Fruit fly (Drosophila melanogaster) whole organism, embryonic: Measurements from ENCODE around the gene Rsph1.
A peak's percentile ranks its signal among the peaks of the same experiment; 100 is the strongest.

Experiments used
- ATbp ChIP-seq: fragments of 200-800 bp; sonication (Bioruptor generic); optimal IDR thresholded peaks from 2 replicates; lab custom pipeline; 2017; ENCODE audit warnings: missing biosample characterization, mild to moderate bottlenecking, missing genetic modification characterization, missing genetic modification reagents
- Atf3 ChIP-seq: fragments of 200-800 bp; sonication (Bioruptor generic); optimal IDR thresholded peaks from 3 replicates; lab custom pipeline; 2016; ENCODE audit warnings: missing biosample characterization, missing genetic modification characterization
- B-H2 ChIP-seq: fragments of 200-800 bp; sonication (Bioruptor generic); optimal IDR thresholded peaks from 2 replicates; lab custom pipeline; 2018; ENCODE audit warnings: missing biosample characterization, mild to moderate bottlenecking, missing genetic modification characterization
- CG11696 ChIP-seq: fragments of 200-800 bp; sonication (Bioruptor generic); IDR thresholded peaks from 2 replicates; pipeline ENCODE4 v1.3.6; 2022; ENCODE audit warnings: missing biosample characterization, missing genetic modification characterization
- CG1832 ChIP-seq: fragments of 200-800 bp; sonication (Bioruptor generic); optimal IDR thresholded peaks from 2 replicates; lab custom pipeline; 2017; ENCODE audit warnings: missing biosample characterization, mild to moderate bottlenecking, missing genetic modification characterization, inconsistent platforms
- CG30403 ChIP-seq: fragments of 200-800 bp; sonication (Bioruptor generic); optimal IDR thresholded peaks from 3 replicates; lab custom pipeline; 2016; ENCODE audit warnings: missing biosample characterization, missing genetic modification characterization
- CG3847 ChIP-seq: fragments of 200-800 bp; sonication (Bioruptor generic); IDR thresholded peaks from 2 replicates; pipeline ENCODE4 v1.3.6; 2022; ENCODE audit warnings: missing biosample characterization, missing genetic modification characterization
- CG42726 ChIP-seq: fragments of 200-800 bp; sonication (Bioruptor generic); IDR thresholded peaks from 2 replicates; pipeline ENCODE4 v1.3.6; 2022; ENCODE audit warnings: missing biosample characterization, missing genetic modification characterization; ENCODE audit not compliant: partially characterized antibody
- CG4820 ChIP-seq: fragments of 200-800 bp; sonication (Bioruptor generic); optimal IDR thresholded peaks from 3 replicates; lab custom pipeline; 2016; ENCODE audit warnings: missing biosample characterization, missing genetic modification characterization
- CG7745 ChIP-seq: fragments of 200-800 bp; sonication (Bioruptor generic); optimal IDR thresholded peaks from 2 replicates; lab custom pipeline; 2018; ENCODE audit warnings: missing biosample characterization, mild to moderate bottlenecking, missing genetic modification characterization, moderate library complexity
- CG8089 ChIP-seq: fragments of 200-800 bp; sonication (Bioruptor generic); optimal IDR thresholded peaks from 3 replicates; lab custom pipeline; 2016; ENCODE audit warnings: missing biosample characterization, missing genetic modification characterization
- CG9876 ChIP-seq: fragments of 200-800 bp; sonication (Bioruptor generic); optimal IDR thresholded peaks from 2 replicates; lab custom pipeline; 2016; ENCODE audit warnings: missing biosample characterization, missing genetic modification characterization
- CG9932 ChIP-seq: fragments of 200-800 bp; sonication (Bioruptor generic); IDR thresholded peaks from 2 replicates; pipeline ENCODE4 v1.3.6; 2022; ENCODE audit warnings: missing biosample characterization, missing genetic modification characterization
- Chrac-16 ChIP-seq: fragments of 200-800 bp; sonication (Bioruptor generic); optimal IDR thresholded peaks from 3 replicates; lab custom pipeline; 2016; ENCODE audit warnings: missing biosample characterization, missing genetic modification characterization
- Dbx ChIP-seq: fragments of 200-800 bp; sonication (Bioruptor generic); IDR thresholded peaks from 3 replicates; pipeline ENCODE4 v1.3.6; 2022; ENCODE audit warnings: missing biosample characterization, missing genetic modification characterization
- Deaf1 ChIP-seq: fragments of 200-800 bp; optimal IDR thresholded peaks from 3 replicates; lab custom pipeline; 2019; ENCODE audit warnings: missing biosample characterization, mild to moderate bottlenecking, missing genetic modification characterization, moderate library complexity
- Drgx ChIP-seq: fragments of 200-800 bp; sonication (Bioruptor generic); IDR thresholded peaks from 2 replicates; pipeline ENCODE4 v1.3.6; 2022; ENCODE audit warnings: missing biosample characterization, missing genetic modification characterization
- Ets65A ChIP-seq: fragments of 200-800 bp; sonication (Bioruptor generic); peaks from one replicate; lab custom pipeline; 2016; ENCODE audit warnings: missing biosample characterization, missing genetic modification characterization
- HLHmδ ChIP-seq: fragments of 200-800 bp; sonication (Bioruptor generic); optimal IDR thresholded peaks from 2 replicates; lab custom pipeline; 2018; ENCODE audit warnings: missing biosample characterization, mild to moderate bottlenecking, missing genetic modification characterization, moderate library complexity
- Hand ChIP-seq: fragments of 200-800 bp; sonication (Bioruptor generic); optimal IDR thresholded peaks from 2 replicates; lab custom pipeline; 2017; ENCODE audit warnings: mild to moderate bottlenecking, missing biosample characterization, missing genetic modification reagents, missing genetic modification characterization
- Hr3 ChIP-seq: fragments of 200-800 bp; sonication (Bioruptor generic); optimal IDR thresholded peaks from 3 replicates; lab custom pipeline; 2016; ENCODE audit warnings: missing biosample characterization, missing genetic modification characterization
- Hr39 ChIP-seq: fragments of >200 bp; optimal IDR thresholded peaks from 2 replicates; lab custom pipeline; 2017
- Hr78 ChIP-seq, 2 experiments: fragments of 200-800 bp in 1 of 2; fragments of >200 bp in 1 of 2; sonication (Bioruptor generic) in 1 of 2; optimal IDR thresholded peaks; 2 replicates each; lab custom pipeline; 2017 to 2019; ENCODE audit warnings: missing biosample characterization in 2 of 2, missing genetic modification characterization in 2 of 2, mild to moderate bottlenecking in 1 of 2, moderate library complexity in 1 of 2
- Kr ChIP-seq: fragments of 200-800 bp; sonication (Bioruptor generic); optimal IDR thresholded peaks from 2 replicates; lab custom pipeline; 2017; ENCODE audit warnings: missing biosample characterization, mild to moderate bottlenecking, missing genetic modification characterization
- Nf-YC ChIP-seq: fragments of 200-800 bp; optimal IDR thresholded peaks from 3 replicates; lab custom pipeline; 2019; ENCODE audit warnings: missing biosample characterization, mild to moderate bottlenecking, missing genetic modification characterization, moderate library complexity
- Pdp1 ChIP-seq, 2 experiments: fragments of 200-800 bp; sonication (Bioruptor generic); optimal IDR thresholded peaks; 3 replicates each; lab custom pipeline; 2016; ENCODE audit warnings: missing biosample characterization in 2 of 2, missing genetic modification characterization in 2 of 2, mild to moderate bottlenecking in 1 of 2, moderate library complexity in 1 of 2
- Side ChIP-seq: fragments of 200-800 bp; sonication (Bioruptor generic); optimal IDR thresholded peaks from 2 replicates; lab custom pipeline; 2016; ENCODE audit warnings: missing biosample characterization, missing genetic modification characterization
- Six4 ChIP-seq: fragments of 200-800 bp; sonication (Bioruptor generic); optimal IDR thresholded peaks from 2 replicates; lab custom pipeline; 2016; ENCODE audit warnings: missing biosample characterization, missing genetic modification characterization
- Sry-β ChIP-seq: fragments of 200-800 bp; sonication (Bioruptor generic); optimal IDR thresholded peaks from 2 replicates; lab custom pipeline; 2018; ENCODE audit warnings: missing biosample characterization, mild to moderate bottlenecking, missing genetic modification characterization, moderate library complexity
- Stat92E ChIP-seq, 3 experiments: fragments of >200 bp in 2 of 3; fragments of 200-800 bp in 1 of 3; sonication (Bioruptor generic) in 1 of 3; optimal IDR thresholded peaks; 2 replicates each; lab custom pipeline; 2017 to 2019; ENCODE audit warnings: missing biosample characterization in 3 of 3, missing genetic modification characterization in 3 of 3, mild to moderate bottlenecking in 1 of 3, moderate library complexity in 1 of 3
- Taf1 ChIP-seq: fragments of 200-800 bp; sonication (Bioruptor generic); IDR thresholded peaks from 2 replicates; pipeline ENCODE4 v1.3.6; 2022; ENCODE audit warnings: missing biosample characterization, missing genetic modification characterization
- Usf ChIP-seq: fragments of 200-800 bp; sonication (Bioruptor generic); optimal IDR thresholded peaks from 2 replicates; lab custom pipeline; 2017; ENCODE audit warnings: missing genotype, missing biosample characterization, missing genetic modification characterization
- Xrp1 ChIP-seq: fragments of 200-800 bp; sonication (Bioruptor generic); IDR thresholded peaks from 2 replicates; pipeline ENCODE4 v1.3.6; 2022; ENCODE audit warnings: missing biosample characterization, missing genetic modification characterization
- cwo ChIP-seq: fragments of 200-800 bp; sonication (Bioruptor generic); optimal IDR thresholded peaks from 3 replicates; lab custom pipeline; 2017; ENCODE audit warnings: missing biosample characterization, missing genetic modification characterization, mild to moderate bottlenecking, moderate library complexity, missing genetic modification reagents
- emc ChIP-seq: fragments of 200-800 bp; sonication (Bioruptor generic); optimal IDR thresholded peaks from 2 replicates; lab custom pipeline; 2016; ENCODE audit warnings: missing biosample characterization, missing genetic modification characterization
- lilli ChIP-seq: fragments of 200-800 bp; sonication (Bioruptor generic); optimal IDR thresholded peaks from 3 replicates; lab custom pipeline; 2016; ENCODE audit warnings: missing biosample characterization, missing genetic modification characterization
- mld ChIP-seq: fragments of 200-800 bp; sonication (Bioruptor generic); IDR thresholded peaks from 3 replicates; pipeline ENCODE4 v1.3.6; 2022; ENCODE audit warnings: missing biosample characterization, missing genetic modification characterization; ENCODE audit not compliant: partially characterized antibody
- nerfin-2 ChIP-seq: fragments of 200-800 bp; sonication (Bioruptor generic); IDR thresholded peaks from 2 replicates; pipeline ENCODE4 v1.3.6; 2022; ENCODE audit warnings: missing biosample characterization, missing genetic modification characterization; ENCODE audit not compliant: partially characterized antibody
- pnt ChIP-seq: fragments of 200-800 bp; sonication (Bioruptor generic); optimal IDR thresholded peaks from 3 replicates; lab custom pipeline; 2016; ENCODE audit warnings: missing biosample characterization, missing genetic modification characterization
- ranshi ChIP-seq: fragments of 200-800 bp; sonication (Bioruptor generic); IDR thresholded peaks from 2 replicates; pipeline ENCODE4 v1.3.6; 2022; ENCODE audit warnings: missing biosample characterization, missing genetic modification characterization
- run ChIP-seq: fragments of 200-800 bp; sonication (Bioruptor generic); optimal IDR thresholded peaks from 3 replicates; lab custom pipeline; 2018; ENCODE audit warnings: missing biosample characterization, mild to moderate bottlenecking, missing genetic modification characterization
- salm ChIP-seq: fragments of 200-800 bp; sonication (Bioruptor generic); optimal IDR thresholded peaks from 2 replicates; lab custom pipeline; 2018; ENCODE audit warnings: missing biosample characterization, mild to moderate bottlenecking, missing genetic modification characterization
- scrt ChIP-seq: fragments of 200-800 bp; sonication (Bioruptor generic); optimal IDR thresholded peaks from 2 replicates; lab custom pipeline; 2018; ENCODE audit warnings: missing biosample characterization, mild to moderate bottlenecking, missing genetic modification characterization, moderate library complexity
- slp2 ChIP-seq: fragments of 200-800 bp; sonication (Bioruptor generic); optimal IDR thresholded peaks from 2 replicates; lab custom pipeline; 2016; ENCODE audit warnings: missing biosample characterization, missing genetic modification characterization
- sr ChIP-seq: fragments of 200-800 bp; sonication (Bioruptor generic); IDR thresholded peaks from 3 replicates; pipeline ENCODE4 v1.3.6; 2022; ENCODE audit warnings: missing biosample characterization, missing genetic modification characterization
- sug ChIP-seq: fragments of 200-800 bp; optimal IDR thresholded peaks from 2 replicates; lab custom pipeline; 2019; ENCODE audit warnings: missing biosample characterization, mild to moderate bottlenecking, missing genetic modification characterization, moderate library complexity
- tll ChIP-seq, 2 experiments: fragments of 200-800 bp in 1 of 2; fragments of >200 bp in 1 of 2; sonication (Bioruptor generic) in 1 of 2; optimal IDR thresholded peaks; 2 replicates each; lab custom pipeline; 2017 to 2019; ENCODE audit warnings: missing biosample characterization in 2 of 2, missing genetic modification characterization in 2 of 2, mild to moderate bottlenecking in 1 of 2, moderate library complexity in 1 of 2
- wor ChIP-seq: fragments of 200-800 bp; sonication (Bioruptor generic); IDR thresholded peaks from 2 replicates; pipeline ENCODE4 v1.3.6; 2022; ENCODE audit warnings: missing biosample characterization, missing genetic modification characterization
- z ChIP-seq: fragments of 200-800 bp; sonication (Bioruptor generic); IDR thresholded peaks from 3 replicates; pipeline ENCODE4 v1.3.6; 2022; ENCODE audit warnings: missing biosample characterization, missing genetic modification characterization

Rsph1 gene

DNA sequence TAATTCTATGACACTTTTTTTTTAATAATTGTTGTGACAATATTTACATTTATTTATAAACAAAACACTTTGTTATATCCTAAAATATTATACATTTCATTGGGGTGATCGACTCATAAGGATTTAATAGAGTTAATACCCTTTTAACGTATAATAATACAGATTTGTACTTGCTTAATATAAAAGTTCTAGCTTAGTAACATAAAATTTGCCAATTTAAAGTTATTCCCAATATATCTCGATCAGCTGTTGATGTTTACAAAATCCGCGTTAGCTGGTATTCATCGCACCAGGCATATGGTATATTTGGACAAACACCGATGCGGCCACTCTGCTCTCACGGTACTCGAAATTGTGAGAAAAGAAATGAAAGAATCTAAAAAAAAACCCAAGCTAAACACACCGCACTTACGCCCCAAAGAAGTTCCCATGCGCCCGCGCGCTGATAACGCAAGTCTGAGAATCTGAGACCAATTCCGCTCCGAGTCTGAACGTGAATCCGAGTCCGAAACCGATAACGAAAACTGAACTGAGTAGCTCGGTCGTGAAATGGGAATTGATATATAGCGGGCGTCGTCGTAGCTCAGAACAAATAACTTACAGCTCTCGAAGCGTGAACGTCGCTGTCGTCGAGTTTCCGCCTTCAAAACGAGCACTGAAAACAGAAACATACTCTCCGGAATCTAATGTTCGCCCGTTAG is 20.3 kb downstream of the Rsph1 start, which contains the start of gene Pect (continued):
- peak in 1 of 3 experiments; percentile 41 for TF ChIP-seq Stat92E (GFP tag; optimal IDR thresholded peaks at IDR 0.05; lab: Kevin White, UChicago)
- TF ChIP-seq Pdp1 (GFP tag; optimal IDR thresholded peaks at IDR 0.05; lab: Kevin White, UChicago): no peak
- no peak for TF ChIP-seq scrt
- TF ChIP-seq pnt (GFP tag; lab: Kevin White, UChicago): no peak
- TF ChIP-seq Drgx (GFP tag; lab: Robert Waterston, UW): 0 out of 2 replicates have a peak, but pooled peaks have one; percentile 9
- TF ChIP-seq ranshi: peak; percentile 42; the same call in 1 of the 2 replicates
- TF ChIP-seq mld (GFP tag; lab: Robert Waterston, UW): no peak
- no peak for TF ChIP-seq Side (GFP tag; lab: Kevin White, UChicago)
- TF ChIP-seq Nf-YC (tag; lab: Kevin White, UChicago): no peak
- no peak for TF ChIP-seq Usf (GFP tag; lab: Kevin White, UChicago)
- no peak for TF ChIP-seq wor (GFP tag; lab: Robert Waterston, UW)
- no peak for TF ChIP-seq emc (GFP tag; lab: Kevin White, UChicago)
- 0 out of 2 replicates have a peak, but pooled peaks have one; percentile 28 for TF ChIP-seq CG3847 (GFP tag; lab: Robert Waterston, UW)
- no peak for TF ChIP-seq run (tag; lab: Kevin White, UChicago)
- TF ChIP-seq Hr39 (lab: Kevin White, UChicago): no peak
- no peak for TF ChIP-seq B-H2 (GFP tag; lab: Kevin White, UChicago)
- TF ChIP-seq salm: no peak
- TF ChIP-seq CG1832 (GFP tag; lab: Kevin White, UChicago): no peak
- TF ChIP-seq Chrac-16: no peak
- no peak for TF ChIP-seq lilli (GFP tag; lab: Kevin White, UChicago)
- no peak for TF ChIP-seq ATbp
- no peak for TF ChIP-seq Hr78 (GFP tag; optimal IDR thresholded peaks at IDR 0.05; lab: Kevin White, UChicago)
- no peak for TF ChIP-seq Taf1 (GFP tag; lab: Robert Waterston, UW)
- no peak for TF ChIP-seq CG42726 (GFP tag; lab: Robert Waterston, UW)
- TF ChIP-seq nerfin-2: no peak; the same call in 1 of the 2 replicates
- TF ChIP-seq Hand (GFP tag; lab: Kevin White, UChicago): no peak
- TF ChIP-seq CG8089 (GFP tag; lab: Kevin White, UChicago): no peak
- no peak for TF ChIP-seq CG9876 (GFP tag; lab: Kevin White, UChicago)
- peak; percentile 19; the same call in 1 of the 2 replicates for TF ChIP-seq Xrp1 (GFP tag; lab: Robert Waterston, UW)
- no peak for TF ChIP-seq HLHmδ (GFP tag; lab: Kevin White, UChicago)
- no peak for TF ChIP-seq CG4820 (GFP tag; lab: Kevin White, UChicago)
- peak; percentile 4 for TF ChIP-seq Six4
- no peak for TF ChIP-seq slp2 (GFP tag; lab: Kevin White, UChicago)
- TF ChIP-seq Hr3 (GFP tag; lab: Kevin White, UChicago): peak; percentile 37
- peak; percentile 95 for TF ChIP-seq Deaf1 (tag; lab: Kevin White, UChicago)
- no peak for TF ChIP-seq Kr (GFP tag; lab: Kevin White, UChicago)
- TF ChIP-seq CG7745 (tag; lab: Kevin White, UChicago): no peak
- no peak for TF ChIP-seq sr (GFP tag; lab: Robert Waterston, UW)
- TF ChIP-seq CG9932 (GFP tag; lab: Robert Waterston, UW): peak; percentile 38
- peak; percentile 29 for TF ChIP-seq sug
- no peak for TF ChIP-seq CG11696
- TF ChIP-seq tll (GFP tag; optimal IDR thresholded peaks at IDR 0.05; lab: Kevin White, UChicago): peak in 1 of 2 experiments; percentile 14
- TF ChIP-seq Sry-β (GFP tag; lab: Kevin White, UChicago): no peak
- TF ChIP-seq Atf3 (GFP tag; lab: Kevin White, UChicago): no peak
- peak; percentile 26 for TF ChIP-seq CG30403 (GFP tag; lab: Kevin White, UChicago)
- TF ChIP-seq z: peak; percentile 77
- TF ChIP-seq cwo (GFP tag; lab: Kevin White, UChicago): peak; percentile 57
- no peak; the same call in 2 of the 3 replicates for TF ChIP-seq Dbx (GFP tag; lab: Robert Waterston, UW)
- TF ChIP-seq Ets65A (GFP tag; lab: Kevin White, UChicago): no peak
